Worm (Caenorhabditis elegans) whole organism, young adult: ENCODE measurements around the gene R151.8.

Source experiments
- C06A6.2 ChIP-seq: fragments of 200-800 bp; sonication (Bioruptor generic); conservative IDR thresholded peaks from 2 replicates; pipeline ENCODE4 v1.3.6; 2022; ENCODE audit warnings: missing genetic modification characterization, missing compliant biosample characterization
- C17E4.6 ChIP-seq: fragments of 200-800 bp; sonication (Bioruptor generic); IDR thresholded peaks from 2 replicates; pipeline ENCODE4 v1.3.6; 2022; ENCODE audit warnings: missing genetic modification reagents, missing genetic modification characterization, missing compliant biosample characterization
- D2030.7 ChIP-seq: fragments of 200-800 bp; sonication (Bioruptor generic); IDR thresholded peaks from 2 replicates; pipeline ENCODE4 v1.3.6; 2022; ENCODE audit warnings: missing genetic modification reagents, missing genetic modification characterization, missing compliant biosample characterization
- F39B2.1 ChIP-seq: fragments of 200-800 bp; sonication (Bioruptor generic); IDR thresholded peaks from 2 replicates; pipeline ENCODE4 v1.3.6; 2022; ENCODE audit warnings: missing genetic modification reagents, missing genetic modification characterization, missing compliant biosample characterization
- F49E8.2 ChIP-seq: sonication (generic microtip); optimal IDR thresholded peaks from 3 replicates; lab custom pipeline; 2017; ENCODE audit warnings: missing genetic modification characterization, mild to moderate bottlenecking, missing compliant biosample characterization, antibody characterized with exemption, moderate library complexity; ENCODE audit not compliant: insufficient read depth
- F57A8.1 ChIP-seq: fragments of 200-800 bp; sonication (Bioruptor generic); optimal IDR thresholded peaks from 2 replicates; lab custom pipeline; 2018; ENCODE audit warnings: mild to moderate bottlenecking, missing genetic modification characterization, moderate library complexity, missing compliant biosample characterization
- T07F8.4 ChIP-seq: sonication (generic microtip); optimal IDR thresholded peaks from 2 replicates; lab custom pipeline; 2016; ENCODE audit warnings: mild to moderate bottlenecking, missing genetic modification characterization, moderate library complexity, missing compliant biosample characterization
- Y79H2A.3 ChIP-seq: fragments of 200-800 bp; sonication (Bioruptor generic); conservative IDR thresholded peaks from 2 replicates; pipeline ENCODE4 v1.3.6; 2022; ENCODE audit warnings: missing genetic modification reagents, missing genetic modification characterization, missing compliant biosample characterization
- Y95B8A.8 ChIP-seq: fragments of 200-800 bp; sonication (Bioruptor generic); IDR thresholded peaks from 2 replicates; pipeline ENCODE4 v1.3.6; 2022; ENCODE audit warnings: missing genetic modification reagents, missing genetic modification characterization, missing compliant biosample characterization
- ZK185.1 ChIP-seq: sonication (generic microtip); optimal IDR thresholded peaks from 2 replicates; lab custom pipeline; 2016; ENCODE audit warnings: mild to moderate bottlenecking, missing genetic modification characterization, missing compliant biosample characterization; ENCODE audit not compliant: poor library complexity, severe bottlenecking
- attf-3 ChIP-seq: fragments of 200-800 bp; sonication (Bioruptor generic); conservative IDR thresholded peaks from 2 replicates; pipeline ENCODE4 v1.3.6; 2022; ENCODE audit warnings: missing genetic modification reagents, missing genetic modification characterization, missing compliant biosample characterization
- attf-6 ChIP-seq: fragments of 200-800 bp; sonication (Bioruptor generic); IDR thresholded peaks from 2 replicates; pipeline ENCODE4 v1.3.6; 2022; ENCODE audit warnings: missing genetic modification reagents, missing genetic modification characterization, missing compliant biosample characterization
- bed-2 ChIP-seq: fragments of 200-800 bp; sonication (Bioruptor generic); IDR thresholded peaks from 2 replicates; pipeline ENCODE4 v1.3.6; 2022; ENCODE audit warnings: missing genetic modification reagents, missing genetic modification characterization, missing compliant biosample characterization
- ceh-79 ChIP-seq: sonication (generic microtip); optimal IDR thresholded peaks from 2 replicates; lab custom pipeline; 2017; ENCODE audit warnings: mild to moderate bottlenecking, missing genetic modification characterization, missing compliant biosample characterization
- die-1 ChIP-seq: sonication (generic microtip); optimal IDR thresholded peaks from 2 replicates; lab custom pipeline; 2016; ENCODE audit warnings: missing genotype, mild to moderate bottlenecking, missing genetic modification characterization, missing compliant biosample characterization
- hlh-12 ChIP-seq: sonication (generic microtip); optimal IDR thresholded peaks from 2 replicates; lab custom pipeline; 2016; ENCODE audit warnings: missing genetic modification characterization, missing compliant biosample characterization
- hlh-26 ChIP-seq: fragments of 200-800 bp; sonication (Bioruptor generic); conservative IDR thresholded peaks from 2 replicates; pipeline ENCODE4 v1.3.6; 2022; ENCODE audit warnings: missing genetic modification reagents, missing genetic modification characterization, missing compliant biosample characterization
- hmg-20 ChIP-seq: fragments of 200-800 bp; sonication (Bioruptor generic); IDR thresholded peaks from 2 replicates; pipeline ENCODE4 v1.3.6; 2022; ENCODE audit warnings: missing genetic modification reagents, missing genetic modification characterization, missing compliant biosample characterization
- hrde-1 ChIP-seq: sonication (generic microtip); optimal IDR thresholded peaks from 2 replicates; lab custom pipeline; 2016; ENCODE audit warnings: missing genetic modification characterization, mild to moderate bottlenecking, missing compliant biosample characterization, moderate library complexity, missing genotype, missing genetic modification reagents, borderline replicate concordance
- hsf-1 ChIP-seq: fragments of 200-800 bp; sonication (Bioruptor generic); IDR thresholded peaks from 2 replicates; pipeline ENCODE4 v1.3.6; 2022; ENCODE audit warnings: missing genetic modification reagents, missing genetic modification characterization, missing compliant biosample characterization
- lag-1 ChIP-seq: fragments of 200-800 bp; sonication (Bioruptor generic); IDR thresholded peaks from 2 replicates; pipeline ENCODE4 v1.3.6; 2022; ENCODE audit warnings: missing genetic modification reagents, missing genetic modification characterization, missing compliant biosample characterization
- let-526 ChIP-seq: fragments of 200-800 bp; sonication (Bioruptor generic); IDR thresholded peaks from 2 replicates; pipeline ENCODE4 v1.3.6; 2022; ENCODE audit warnings: missing genetic modification reagents, missing genetic modification characterization, missing compliant biosample characterization
- let-607 ChIP-seq, 2 experiments: fragments of 200-800 bp in 1 of 2; sonication (Bioruptor generic) in 1 of 2; sonication (generic microtip) in 1 of 2; optimal IDR thresholded peaks; 2 replicates each; lab custom pipeline; 2016 to 2018; ENCODE audit warnings: mild to moderate bottlenecking in 2 of 2, missing compliant biosample characterization in 2 of 2, missing genetic modification characterization in 2 of 2, moderate library complexity in 2 of 2, missing genotype in 1 of 2
- lin-40 ChIP-seq: sonication (generic microtip); optimal IDR thresholded peaks from 2 replicates; lab custom pipeline; 2016; ENCODE audit warnings: missing genetic modification characterization, mild to moderate bottlenecking, missing compliant biosample characterization, missing genotype, missing genetic modification reagents
- mcd-1 ChIP-seq: fragments of 200-800 bp; sonication (Bioruptor generic); IDR thresholded peaks from 2 replicates; pipeline ENCODE4 v1.3.6; 2022; ENCODE audit warnings: missing genetic modification reagents, missing genetic modification characterization, missing compliant biosample characterization
- nfya-1 ChIP-seq: sonication (generic microtip); optimal IDR thresholded peaks from 2 replicates; lab custom pipeline; 2017; ENCODE audit warnings: antibody characterized with exemption, missing compliant biosample characterization, missing genetic modification characterization, borderline replicate concordance; ENCODE audit not compliant: insufficient read depth
- nhr-179 ChIP-seq: sonication (generic microtip); optimal IDR thresholded peaks from 2 replicates; lab custom pipeline; 2016; ENCODE audit warnings: mild to moderate bottlenecking, missing genetic modification characterization, missing compliant biosample characterization
- rpc-1 ChIP-seq, 2 experiments: fragments of 150-350 bp in 1 of 2; sonication (generic microtip) in 1 of 2; optimal IDR thresholded peaks; 2 replicates each; lab custom pipeline; 2014 to 2018; ENCODE audit warnings: missing biosample characterization in 1 of 2, missing genetic modification characterization in 1 of 2, missing genetic modification reagents in 1 of 2, missing genotype in 1 of 2
- snpc-4 ChIP-seq, 5 experiments: fragments of 150-350 bp in 1 of 5; sonication (generic microtip) in 4 of 5; optimal IDR thresholded peaks; 2 replicates each; lab custom pipeline; 2014 to 2018; ENCODE audit warnings: missing genetic modification characterization in 5 of 5, missing biosample characterization in 3 of 5, antibody characterized with exemption in 2 of 5, mild to moderate bottlenecking in 2 of 5, missing compliant biosample characterization in 2 of 5, missing genotype in 2 of 5, moderate library complexity in 2 of 5, missing genetic modification reagents in 1 of 5
- sptf-2 ChIP-seq: fragments of 200-800 bp; sonication (Bioruptor generic); optimal IDR thresholded peaks from 2 replicates; lab custom pipeline; 2018; ENCODE audit warnings: mild to moderate bottlenecking, missing genetic modification characterization, missing compliant biosample characterization
- tbp1 ChIP-seq: fragments of 200-800 bp; sonication (Bioruptor generic); optimal IDR thresholded peaks from 2 replicates; lab custom pipeline; 2018; ENCODE audit warnings: mild to moderate bottlenecking, missing genetic modification characterization, missing compliant biosample characterization
- tlf-1 ChIP-seq: fragments of 200-800 bp; sonication (Bioruptor generic); optimal IDR thresholded peaks from 2 replicates; lab custom pipeline; 2018; ENCODE audit warnings: mild to moderate bottlenecking, missing genetic modification characterization, missing compliant biosample characterization
- ztf-18 ChIP-seq: sonication (generic microtip); optimal IDR thresholded peaks from 2 replicates; lab custom pipeline; 2016; ENCODE audit warnings: missing genotype, mild to moderate bottlenecking, missing genetic modification characterization, missing compliant biosample characterization
- ztf-22 ChIP-seq: fragments of 200-800 bp; sonication (Bioruptor generic); optimal IDR thresholded peaks from 2 replicates; lab custom pipeline; 2018; ENCODE audit warnings: mild to moderate bottlenecking, missing genetic modification characterization, moderate library complexity, missing compliant biosample characterization
- ztf-26 ChIP-seq: sonication (generic microtip); optimal IDR thresholded peaks from 2 replicates; lab custom pipeline; 2017; ENCODE audit warnings: missing genetic modification characterization, missing compliant biosample characterization
- ztf-6 ChIP-seq: fragments of 200-800 bp; sonication (Bioruptor generic); IDR thresholded peaks from 2 replicates; pipeline ENCODE4 v1.3.6; 2022; ENCODE audit warnings: missing genetic modification reagents, missing genetic modification characterization, missing compliant biosample characterization

Gene R151.8

DNA sequence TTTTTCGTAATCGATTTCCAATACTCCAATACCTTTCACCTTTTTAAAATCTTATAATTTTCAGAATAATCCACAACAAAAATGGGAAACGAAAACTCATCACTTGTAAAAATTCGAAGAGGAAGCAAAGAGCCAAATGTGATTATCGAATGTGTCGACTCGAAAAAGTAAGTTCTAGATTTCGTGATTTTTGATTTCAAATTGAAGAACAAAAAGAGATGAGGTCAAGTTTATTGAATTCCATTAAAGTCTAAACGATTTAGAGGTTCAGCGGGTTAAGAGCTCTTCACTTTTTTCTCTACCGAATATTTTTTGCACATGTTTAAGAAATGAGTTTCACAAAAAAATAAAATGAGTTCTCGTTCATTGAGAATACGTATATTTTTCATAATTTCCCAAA is 29.3 kb upstream of the R151.8 start, which contains the start of gene B0361.4 (continued):
- no peak for TF ChIP-seq Y79H2A.3
- TF ChIP-seq, all 124 proteins: peak for 0

DNA sequence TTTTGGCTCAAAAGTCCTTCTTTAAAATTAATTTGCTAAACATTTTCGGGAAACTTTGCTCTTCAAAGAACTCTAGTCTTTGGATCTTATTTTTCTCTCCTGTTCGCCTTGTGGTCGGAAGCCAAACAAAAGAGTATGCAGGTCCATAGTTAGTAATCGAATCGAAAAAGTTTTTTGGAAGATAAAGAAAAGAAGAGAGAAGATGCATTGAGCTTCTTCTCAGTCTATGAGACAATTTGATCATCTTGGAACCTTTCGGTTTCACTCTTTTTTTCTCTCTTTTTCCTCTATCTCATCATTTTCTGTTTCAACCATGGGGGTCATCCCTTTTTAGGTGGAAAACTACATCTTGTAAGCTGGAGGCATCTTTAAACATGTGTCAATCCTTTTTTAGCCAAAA is 24.1 kb upstream of the R151.8 start:
- TF ChIP-seq ztf-22 (GFP tag; lab: Kevin White, UChicago), result no peak
- no peak for TF ChIP-seq ceh-79
- no peak for TF ChIP-seq T07F8.4
- TF ChIP-seq mcd-1 (GFP tag; lab: Robert Waterston, UW), result no peak
- no peak for TF ChIP-seq ztf-6 (GFP tag; lab: Robert Waterston, UW)
- no peak for TF ChIP-seq nhr-179 (tag; lab: Kevin White, UChicago)
- TF ChIP-seq hlh-12 (tag; lab: Kevin White, UChicago), result no peak
- TF ChIP-seq bed-2 (GFP tag; lab: Robert Waterston, UW), result no peak
- no peak for TF ChIP-seq hrde-1 (tag; lab: Kevin White, UChicago)
- no peak for TF ChIP-seq C06A6.2
- TF ChIP-seq let-607 (tag; optimal IDR thresholded peaks at IDR 0.05; lab: Kevin White, UChicago), result no peak
- no peak for TF ChIP-seq attf-6 (GFP tag; lab: Robert Waterston, UW)
- no peak for TF ChIP-seq F57A8.1 (GFP tag; lab: Kevin White, UChicago)
- no peak for TF ChIP-seq nfya-1
- no peak for TF ChIP-seq snpc-4 (GFP tag; optimal IDR thresholded peaks at IDR 0.05; lab: Kevin White, UChicago)
- TF ChIP-seq snpc-4 (tag; optimal IDR thresholded peaks at IDR 0.05; lab: Kevin White, UChicago), result no peak
- no peak for TF ChIP-seq ztf-18 (tag; lab: Kevin White, UChicago)
- no peak for TF ChIP-seq die-1

DNA sequence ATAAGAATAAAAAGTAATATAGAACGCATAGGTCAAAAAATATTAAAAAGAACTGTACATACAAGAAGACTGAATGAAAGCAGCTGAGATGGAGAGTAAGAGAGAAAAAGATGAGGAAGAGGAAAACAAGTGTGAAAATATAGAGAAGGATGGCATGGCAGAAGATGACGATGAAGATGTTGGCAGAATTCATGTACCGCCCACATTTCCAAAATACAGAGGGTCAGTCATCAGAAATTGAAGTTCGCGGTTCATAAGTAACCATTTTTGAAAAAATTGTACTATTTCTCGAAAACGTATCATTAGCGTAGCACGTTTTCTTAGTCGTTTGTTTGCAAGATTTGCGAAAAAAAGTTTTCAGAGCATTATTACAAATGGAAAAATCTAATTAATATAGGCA is 18.2 kb upstream of the R151.8 start, which contains the start of gene zmp-6:
Gene zmp-6, minus strand, starts transcription at position 101 of the 400 bp plus-strand sequence.
- no peak for TF ChIP-seq C17E4.6 (GFP tag; lab: Robert Waterston, UW)
- TF ChIP-seq rpc-1 (optimal IDR thresholded peaks at IDR 0.05; lab: Kevin White, UChicago), result no peak
- TF ChIP-seq rpc-1 (tag; optimal IDR thresholded peaks at IDR 0.05; lab: Kevin White, UChicago), result no peak

DNA sequence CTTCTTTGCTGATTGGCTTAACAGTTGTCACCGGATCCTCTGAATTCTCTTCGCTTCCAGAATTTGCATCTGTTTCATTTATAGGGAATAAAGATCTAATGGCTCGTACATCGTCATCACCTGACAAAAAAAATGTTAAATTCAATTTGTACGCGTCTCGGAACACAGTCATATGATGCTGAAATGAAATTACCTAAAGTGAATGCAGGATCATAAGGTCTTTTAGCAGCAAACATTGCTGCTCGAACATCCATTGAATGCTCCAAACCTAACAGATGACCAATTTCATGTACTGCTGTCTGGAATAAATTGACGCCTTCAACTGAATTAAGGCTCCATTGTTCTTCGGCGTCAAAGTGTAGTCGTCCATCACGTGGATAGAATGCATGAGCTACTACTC is 16.8 kb upstream of the R151.8 start:
- TF ChIP-seq lag-1 (GFP tag; lab: Robert Waterston, UW) (no peak), ztf-26 (tag; lab: Kevin White, UChicago) (no peak), D2030.7 (GFP tag; lab: Robert Waterston, UW) (no peak), tbp1 (GFP tag; lab: Kevin White, UChicago) (no peak), hmg-20 (GFP tag; lab: Robert Waterston, UW) (no peak), attf-3 (GFP tag; lab: Robert Waterston, UW) (no peak), F39B2.1 (GFP tag; lab: Robert Waterston, UW) (no peak), hsf-1 (GFP tag; lab: Robert Waterston, UW) (no peak), F49E8.2 (tag; lab: Kevin White, UChicago) (no peak), let-526 (no peak), hlh-26 (GFP tag; lab: Robert Waterston, UW) (no peak), sptf-2 (GFP tag; lab: Kevin White, UChicago) (no peak), ZK185.1 (no peak), tlf-1 (GFP tag; lab: Kevin White, UChicago) (no peak), lin-40 (no peak), Y95B8A.8 (GFP tag; lab: Robert Waterston, UW) (no peak)
